Fruit fly (Drosophila melanogaster) whole organism, embryonic: ENCODE results near the gene CG34149.

Source experiments
- Abd-B ChIP-seq: fragments of 200-800 bp; sonication (Bioruptor generic); optimal IDR thresholded peaks from 2 replicates; lab custom pipeline; 2018; ENCODE audit warnings: missing biosample characterization, mild to moderate bottlenecking, missing genetic modification characterization, moderate library complexity
- CG31441 ChIP-seq: fragments of 200-800 bp; sonication (Bioruptor generic); IDR thresholded peaks from 2 replicates; pipeline ENCODE4 v1.3.6; 2022; ENCODE audit warnings: missing biosample characterization, missing genetic modification characterization
- CG34376 ChIP-seq: fragments of 200-800 bp; sonication (Bioruptor generic); optimal IDR thresholded peaks from 2 replicates; lab custom pipeline; 2018; ENCODE audit warnings: missing biosample characterization, mild to moderate bottlenecking, missing genetic modification characterization
- CG8388 ChIP-seq: fragments of 200-800 bp; sonication (Bioruptor generic); optimal IDR thresholded peaks from 2 replicates; lab custom pipeline; 2019; ENCODE audit warnings: missing biosample characterization, mild to moderate bottlenecking, missing genetic modification characterization, moderate library complexity
- Gug ChIP-seq: fragments of 200-800 bp; sonication (Bioruptor generic); IDR thresholded peaks from 4 replicates; pipeline ENCODE4 v1.3.6; 2022; ENCODE audit warnings: missing biosample characterization, missing genetic modification characterization
- MBD-R2 ChIP-seq: fragments of 200-800 bp; sonication (Bioruptor generic); IDR thresholded peaks from 2 replicates; pipeline ENCODE4 v1.3.6; 2022; ENCODE audit warnings: missing biosample characterization, missing genetic modification characterization
- PHDP ChIP-seq: fragments of 200-800 bp; sonication (Bioruptor generic); optimal IDR thresholded peaks from 3 replicates; lab custom pipeline; 2018; ENCODE audit warnings: missing biosample characterization, mild to moderate bottlenecking, missing genetic modification characterization, moderate library complexity
- dimm ChIP-seq: fragments of 200-800 bp; sonication (Bioruptor generic); IDR thresholded peaks from 2 replicates; pipeline ENCODE4 v1.3.6; 2022; ENCODE audit warnings: missing biosample characterization, missing genetic modification characterization
- hkb ChIP-seq, 2 experiments: fragments of 200-800 bp in 1 of 2; fragments of >200 bp in 1 of 2; sonication (Bioruptor generic) in 1 of 2; IDR thresholded peaks in 1 of 2; optimal IDR thresholded peaks in 1 of 2; 2 replicates each; pipeline versions ENCODE4 v1.3.6 to Lab custom; 2017 to 2022; ENCODE audit warnings: missing biosample characterization in 1 of 2, missing genetic modification characterization in 1 of 2
- org-1 ChIP-seq: fragments of 200-800 bp; sonication (Bioruptor generic); optimal IDR thresholded peaks from 2 replicates; lab custom pipeline; 2017; ENCODE audit warnings: missing biosample characterization, missing genetic modification characterization
- pita ChIP-seq: fragments of 200-800 bp; sonication (Bioruptor generic); optimal IDR thresholded peaks from 2 replicates; lab custom pipeline; 2017; ENCODE audit warnings: missing biosample characterization, mild to moderate bottlenecking, missing genetic modification characterization
- slp2 ChIP-seq: fragments of 200-800 bp; sonication (Bioruptor generic); optimal IDR thresholded peaks from 2 replicates; lab custom pipeline; 2016; ENCODE audit warnings: missing biosample characterization, missing genetic modification characterization
- ttk ChIP-seq: fragments of 200-800 bp; sonication (Bioruptor generic); IDR thresholded peaks from 2 replicates; pipeline ENCODE4 v2.1.2; 2022; ENCODE audit warnings: missing biosample characterization, missing genetic modification characterization

dm6 chr3R:22389614-22390013 is 9.7 kb downstream of the CG34149 start, which contains the start of the genes CAH8 and CG7059:
- TF ChIP-seq MBD-R2 (no peak; the same call in 1 of the 2 replicates), CG8388 (GFP tag; lab: Kevin White, UChicago) (no peak), slp2 (GFP tag; lab: Kevin White, UChicago) (no peak), CG34376 (no peak), dimm (GFP tag; lab: Robert Waterston, UW) (no peak), org-1 (GFP tag; lab: Kevin White, UChicago) (no peak), CG31441 (GFP tag; lab: Robert Waterston, UW) (no peak), ttk (GFP tag; lab: Robert Waterston, UW) (no peak), hkb (optimal IDR thresholded peaks at IDR 0.05; lab: Kevin White, UChicago) (no peak), hkb (GFP tag; IDR thresholded peaks at IDR 0.05; lab: Robert Waterston, UW) (no peak), pita (no peak), PHDP (tag; lab: Kevin White, UChicago) (no peak), Gug (GFP tag; lab: Robert Waterston, UW) (no peak), Abd-B (no peak)
